Fruit fly (Drosophila melanogaster) whole organism, embryonic: ENCODE measurements around the gene Dlic.

Experiments used
- Abd-B ChIP-seq: fragments of 200-800 bp; sonication (Bioruptor generic); optimal IDR thresholded peaks from 2 replicates; lab custom pipeline; 2018; ENCODE audit warnings: missing biosample characterization, mild to moderate bottlenecking, missing genetic modification characterization, moderate library complexity
- Awh ChIP-seq: fragments of 200-800 bp; sonication (Bioruptor generic); IDR thresholded peaks from 2 replicates; pipeline ENCODE4, ENCODE4 v1.3.6; 2022; ENCODE audit warnings: missing biosample characterization, missing genetic modification characterization
- B-H1 ChIP-seq: fragments of 200-800 bp; sonication (Bioruptor generic); IDR thresholded peaks from 3 replicates; pipeline ENCODE4 v1.3.6; 2022; ENCODE audit warnings: missing biosample characterization, missing genetic modification characterization
- C15 ChIP-seq: fragments of 200-800 bp; sonication (Bioruptor generic); IDR thresholded peaks from 3 replicates; pipeline ENCODE4 v1.3.6; 2022; ENCODE audit warnings: missing biosample characterization, missing genetic modification characterization
- CG10431 ChIP-seq: fragments of 200-800 bp; sonication (Bioruptor generic); optimal IDR thresholded peaks from 3 replicates; lab custom pipeline; 2018; ENCODE audit warnings: missing biosample characterization, mild to moderate bottlenecking, missing genetic modification characterization
- CG13624 ChIP-seq: fragments of 200-800 bp; sonication (Bioruptor generic); optimal IDR thresholded peaks from 2 replicates; lab custom pipeline; 2016; ENCODE audit warnings: missing biosample characterization, missing genetic modification characterization
- CG14710 ChIP-seq: fragments of 200-800 bp; sonication (Bioruptor generic); optimal IDR thresholded peaks from 3 replicates; lab custom pipeline; 2019; ENCODE audit warnings: missing biosample characterization, mild to moderate bottlenecking, missing genetic modification characterization, moderate library complexity
- CG14860 ChIP-seq: fragments of 200-800 bp; sonication (Bioruptor generic); IDR thresholded peaks from 3 replicates; pipeline ENCODE4 v1.3.6; 2022; ENCODE audit warnings: missing biosample characterization, missing genetic modification characterization; ENCODE audit not compliant: partially characterized antibody
- CG14965 ChIP-seq: fragments of 200-800 bp; sonication (Bioruptor generic); optimal IDR thresholded peaks from 2 replicates; lab custom pipeline; 2016; ENCODE audit warnings: missing biosample characterization, missing genetic modification characterization, borderline replicate concordance
- CG1647 ChIP-seq: fragments of 200-800 bp; sonication (Bioruptor generic); optimal IDR thresholded peaks from 3 replicates; lab custom pipeline; 2016; ENCODE audit warnings: missing biosample characterization, missing genetic modification characterization
- CG16779 ChIP-seq: fragments of 200-800 bp; sonication (Bioruptor generic); IDR thresholded peaks from 2 replicates; pipeline ENCODE4 v1.3.6; 2022; ENCODE audit warnings: missing biosample characterization, missing genetic modification characterization
- CG16813 ChIP-seq: fragments of 200-800 bp; sonication (Bioruptor generic); IDR thresholded peaks from 3 replicates; pipeline ENCODE4 v1.3.6; 2022; ENCODE audit warnings: missing biosample characterization, missing genetic modification characterization; ENCODE audit not compliant: partially characterized antibody
- CG17802 ChIP-seq: fragments of 200-800 bp; sonication (Bioruptor generic); optimal IDR thresholded peaks from 2 replicates; lab custom pipeline; 2018; ENCODE audit warnings: missing biosample characterization, mild to moderate bottlenecking, missing genetic modification characterization, moderate library complexity
- CG2120 ChIP-seq: fragments of 200-800 bp; sonication (Bioruptor generic); optimal IDR thresholded peaks from 3 replicates; lab custom pipeline; 2016; ENCODE audit warnings: missing biosample characterization, missing genetic modification characterization
- CG2712 ChIP-seq: fragments of 200-800 bp; optimal IDR thresholded peaks from 3 replicates; lab custom pipeline; 2019; ENCODE audit warnings: missing biosample characterization, mild to moderate bottlenecking, missing genetic modification characterization, moderate library complexity
- CG33213 ChIP-seq: fragments of 200-800 bp; sonication (Bioruptor generic); optimal IDR thresholded peaks from 3 replicates; lab custom pipeline; 2016; ENCODE audit warnings: missing biosample characterization, missing genetic modification characterization
- CG34224 ChIP-seq: fragments of 200-800 bp; sonication (Bioruptor generic); IDR thresholded peaks from 3 replicates; pipeline ENCODE4 v1.3.6; 2022; ENCODE audit warnings: missing biosample characterization, missing genetic modification characterization; ENCODE audit not compliant: partially characterized antibody
- CG42726 ChIP-seq: fragments of 200-800 bp; sonication (Bioruptor generic); IDR thresholded peaks from 2 replicates; pipeline ENCODE4 v1.3.6; 2022; ENCODE audit warnings: missing biosample characterization, missing genetic modification characterization; ENCODE audit not compliant: partially characterized antibody
- CG4328 ChIP-seq: fragments of 200-800 bp; sonication (Bioruptor generic); optimal IDR thresholded peaks from 3 replicates; lab custom pipeline; 2017; ENCODE audit warnings: missing biosample characterization, missing genetic modification reagents, missing genetic modification characterization
- CG8388 ChIP-seq: fragments of 200-800 bp; sonication (Bioruptor generic); optimal IDR thresholded peaks from 2 replicates; lab custom pipeline; 2019; ENCODE audit warnings: missing biosample characterization, mild to moderate bottlenecking, missing genetic modification characterization, moderate library complexity
- CG9817 ChIP-seq: fragments of 200-800 bp; sonication (Bioruptor generic); optimal IDR thresholded peaks from 2 replicates; lab custom pipeline; 2018; ENCODE audit warnings: missing biosample characterization, mild to moderate bottlenecking, missing genetic modification characterization, moderate library complexity
- CG9876 ChIP-seq: fragments of 200-800 bp; sonication (Bioruptor generic); optimal IDR thresholded peaks from 2 replicates; lab custom pipeline; 2016; ENCODE audit warnings: missing biosample characterization, missing genetic modification characterization
- CHES-1-like ChIP-seq: fragments of 200-800 bp; sonication (Bioruptor generic); optimal IDR thresholded peaks from 2 replicates; lab custom pipeline; 2016; ENCODE audit warnings: missing biosample characterization, missing genetic modification characterization
- Dref ChIP-seq: fragments of 200-800 bp; sonication (Bioruptor generic); IDR thresholded peaks from 2 replicates; pipeline ENCODE4 v1.3.6; 2022; ENCODE audit warnings: missing biosample characterization, missing genetic modification characterization
- Eip74EF ChIP-seq, 2 experiments: fragments of 200-800 bp in 1 of 2; fragments of >200 bp in 1 of 2; sonication (Bioruptor generic) in 1 of 2; optimal IDR thresholded peaks; 2 replicates each; lab custom pipeline; 2017 to 2019; ENCODE audit warnings: missing biosample characterization in 2 of 2, missing genetic modification characterization in 2 of 2, mild to moderate bottlenecking in 1 of 2, moderate library complexity in 1 of 2
- HLH54F ChIP-seq: fragments of 200-800 bp; sonication (Bioruptor generic); optimal IDR thresholded peaks from 3 replicates; lab custom pipeline; 2016; ENCODE audit warnings: missing biosample characterization, missing genetic modification characterization
- Hr3 ChIP-seq: fragments of 200-800 bp; sonication (Bioruptor generic); optimal IDR thresholded peaks from 3 replicates; lab custom pipeline; 2016; ENCODE audit warnings: missing biosample characterization, missing genetic modification characterization
- NC2α ChIP-seq: fragments of 200-800 bp; sonication (Bioruptor generic); optimal IDR thresholded peaks from 2 replicates; lab custom pipeline; 2016; ENCODE audit warnings: missing biosample characterization, missing genetic modification characterization
- NC2β ChIP-seq: fragments of 200-800 bp; sonication (Bioruptor generic); optimal IDR thresholded peaks from 2 replicates; lab custom pipeline; 2016; ENCODE audit warnings: missing biosample characterization, missing genetic modification characterization
- Opbp ChIP-seq: fragments of 200-800 bp; sonication (Bioruptor generic); IDR thresholded peaks from 3 replicates; pipeline ENCODE4 v1.3.6; 2022; ENCODE audit warnings: missing biosample characterization, missing genetic modification characterization; ENCODE audit not compliant: partially characterized antibody
- Scr ChIP-seq: fragments of 200-800 bp; sonication (Bioruptor generic); IDR thresholded peaks from 2 replicates; pipeline ENCODE4 v1.3.6; 2022; ENCODE audit warnings: missing biosample characterization, missing genetic modification characterization; ENCODE audit not compliant: partially characterized antibody
- Sry-β ChIP-seq: fragments of 200-800 bp; sonication (Bioruptor generic); optimal IDR thresholded peaks from 2 replicates; lab custom pipeline; 2018; ENCODE audit warnings: missing biosample characterization, mild to moderate bottlenecking, missing genetic modification characterization, moderate library complexity
- Stat92E ChIP-seq, 3 experiments: fragments of >200 bp in 2 of 3; fragments of 200-800 bp in 1 of 3; sonication (Bioruptor generic) in 1 of 3; optimal IDR thresholded peaks; 2 replicates each; lab custom pipeline; 2017 to 2019; ENCODE audit warnings: missing biosample characterization in 3 of 3, missing genetic modification characterization in 3 of 3, mild to moderate bottlenecking in 1 of 3, moderate library complexity in 1 of 3
- Xbp1 ChIP-seq: fragments of 200-800 bp; sonication (Bioruptor generic); optimal IDR thresholded peaks from 3 replicates; lab custom pipeline; 2016; ENCODE audit warnings: missing biosample characterization, mild to moderate bottlenecking, missing genetic modification characterization
- dati ChIP-seq: fragments of 200-800 bp; sonication (Bioruptor generic); IDR thresholded peaks from 2 replicates; pipeline ENCODE4 v1.3.6; 2022; ENCODE audit warnings: missing biosample characterization, missing genetic modification characterization
- ems ChIP-seq: fragments of 200-800 bp; sonication (Bioruptor generic); optimal IDR thresholded peaks from 3 replicates; lab custom pipeline; 2016; ENCODE audit warnings: missing biosample characterization, missing genetic modification characterization
- exex ChIP-seq: fragments of 200-800 bp; sonication (Bioruptor generic); optimal IDR thresholded peaks from 4 replicates; lab custom pipeline; 2018; ENCODE audit warnings: missing biosample characterization, mild to moderate bottlenecking, missing genetic modification characterization, moderate library complexity
- eyg ChIP-seq: fragments of 200-800 bp; sonication (Bioruptor generic); optimal IDR thresholded peaks from 3 replicates; lab custom pipeline; 2016; ENCODE audit warnings: missing biosample characterization, missing genetic modification characterization
- gsb-n ChIP-seq: fragments of 200-800 bp; sonication (Bioruptor generic); optimal IDR thresholded peaks from 3 replicates; lab custom pipeline; 2018; ENCODE audit warnings: missing biosample characterization, mild to moderate bottlenecking, missing genetic modification characterization
- hbn ChIP-seq: fragments of 200-800 bp; sonication (Bioruptor generic); IDR thresholded peaks from 2 replicates; pipeline ENCODE4 v1.3.6; 2022; ENCODE audit warnings: missing biosample characterization, missing genetic modification characterization; ENCODE audit not compliant: partially characterized antibody
- lov ChIP-seq, 2 experiments: fragments of 200-800 bp in 1 of 2; fragments of >200 bp in 1 of 2; sonication (Bioruptor generic) in 1 of 2; IDR thresholded peaks in 1 of 2; optimal IDR thresholded peaks in 1 of 2; 2 replicates in 1 of 2; 3 replicates in 1 of 2; pipeline versions ENCODE4 v1.3.6 to Lab custom; 2017 to 2022; ENCODE audit warnings: missing biosample characterization in 1 of 2, missing genetic modification characterization in 1 of 2
- pita ChIP-seq: fragments of 200-800 bp; sonication (Bioruptor generic); optimal IDR thresholded peaks from 2 replicates; lab custom pipeline; 2017; ENCODE audit warnings: missing biosample characterization, mild to moderate bottlenecking, missing genetic modification characterization
- pzg ChIP-seq: fragments of 200-800 bp; sonication (Bioruptor generic); optimal IDR thresholded peaks from 3 replicates; lab custom pipeline; 2018; ENCODE audit warnings: missing biosample characterization, mild to moderate bottlenecking, missing genetic modification characterization, moderate library complexity
- row ChIP-seq: fragments of 200-800 bp; sonication (Bioruptor generic); IDR thresholded peaks from 3 replicates; pipeline ENCODE4 v1.3.6; 2022; ENCODE audit warnings: missing biosample characterization, missing genetic modification characterization
- sens-2 ChIP-seq: fragments of 200-800 bp; sonication (Bioruptor generic); IDR thresholded peaks from 2 replicates; pipeline ENCODE4 v1.3.6; 2022; ENCODE audit warnings: missing biosample characterization, missing genetic modification characterization
- sna ChIP-seq: fragments of 200-800 bp; sonication (Bioruptor generic); IDR thresholded peaks from 2 replicates; pipeline ENCODE4 v1.3.6; 2022; ENCODE audit warnings: missing biosample characterization, missing genetic modification characterization; ENCODE audit not compliant: partially characterized antibody

Gene Dlic

dm6 chrX:11147553-11148067 is 6.6 kb upstream of the Dlic start (continued):
- TF ChIP-seq Abd-B (GFP tag; lab: Kevin White, UChicago) (no peak), CG4328 (GFP tag; lab: Kevin White, UChicago) (no peak), CG14710 (tag; lab: Kevin White, UChicago) (no peak), CG9876 (GFP tag; lab: Kevin White, UChicago) (no peak)
- TF ChIP-seq, all 482 proteins: peak for 17

- TF ChIP-seq Hr3 (GFP tag; lab: Kevin White, UChicago) (no peak), sna (no peak), gsb-n (tag; lab: Kevin White, UChicago) (no peak), ems (GFP tag; lab: Kevin White, UChicago) (no peak), CG10431 (no peak), CG16813 (0 out of 3 replicates have a peak, but pooled peaks have one; percentile 35), Sry-β (GFP tag; lab: Kevin White, UChicago) (no peak), Awh (no peak), CHES-1-like (no peak), CG14860 (GFP tag; lab: Robert Waterston, UW) (no peak), sens-2 (GFP tag; lab: Robert Waterston, UW) (no peak), exex (tag; lab: Kevin White, UChicago) (no peak), B-H1 (no peak), CG1647 (GFP tag; lab: Kevin White, UChicago) (no peak), Eip74EF (GFP tag; optimal IDR thresholded peaks at IDR 0.05; lab: Kevin White, UChicago) (no peak), pzg (GFP tag; lab: Kevin White, UChicago) (peak; percentile 60), CG34224 (GFP tag; lab: Robert Waterston, UW) (0 out of 3 replicates have a peak, but pooled peaks have one; percentile 31), NC2β (GFP tag; lab: Kevin White, UChicago) (no peak), lov (optimal IDR thresholded peaks at IDR 0.05; lab: Kevin White, UChicago) (no peak), lov (GFP tag; IDR thresholded peaks at IDR 0.05; lab: Robert Waterston, UW) (no peak), Opbp (peak; percentile 41; the same call in 1 of the 3 replicates), eyg (GFP tag; lab: Kevin White, UChicago) (no peak), Xbp1 (no peak), CG13624 (no peak), C15 (GFP tag; lab: Robert Waterston, UW) (no peak), row (GFP tag; lab: Robert Waterston, UW) (peak; percentile 81), hbn (GFP tag; lab: Robert Waterston, UW) (0 out of 2 replicates have a peak, but pooled peaks have one; percentile 23), CG2120 (peak; percentile 1), CG8388 (GFP tag; lab: Kevin White, UChicago) (no peak), Stat92E (GFP tag; optimal IDR thresholded peaks at IDR 0.05; lab: Kevin White, UChicago) (peak in 1 of 3 experiments; percentile 31), CG33213 (GFP tag; lab: Kevin White, UChicago) (no peak), Scr (GFP tag; lab: Robert Waterston, UW) (peak; percentile 43), CG42726 (GFP tag; lab: Robert Waterston, UW) (peak; percentile 53; the same call in 1 of the 2 replicates), CG16779 (GFP tag; lab: Robert Waterston, UW) (no peak), Dref (GFP tag; lab: Robert Waterston, UW) (peak; percentile 65), CG14965 (GFP tag; lab: Kevin White, UChicago) (no peak), CG2712 (tag; lab: Kevin White, UChicago) (peak; percentile 31), pita (GFP tag; lab: Kevin White, UChicago) (no peak), dati (GFP tag; lab: Robert Waterston, UW) (no peak), NC2α (GFP tag; lab: Kevin White, UChicago) (no peak), CG9817 (tag; lab: Kevin White, UChicago) (peak; percentile 36), CG17802 (tag; lab: Kevin White, UChicago) (peak; percentile 68), HLH54F (GFP tag; lab: Kevin White, UChicago) (no peak)
Measured at dm6 chrX:11148272-11148835, 5.9 kb upstream of the Dlic start, which contains the start of gene Ran. Ran (minus strand) TSS chrX:11148716.
